Worm (Caenorhabditis elegans) whole organism, young adult: Measurements from ENCODE around the gene C05E11.3.

Experiments
- F10E7.11 ChIP-seq: sonication (generic microtip); optimal IDR thresholded peaks from 2 replicates; lab custom pipeline; 2017; ENCODE audit warnings: mild to moderate bottlenecking, missing genetic modification characterization, moderate library complexity, missing compliant biosample characterization
- F23B12.7 ChIP-seq: sonication (generic microtip); optimal IDR thresholded peaks from 2 replicates; lab custom pipeline; 2017; ENCODE audit warnings: missing genetic modification characterization, mild to moderate bottlenecking, missing compliant biosample characterization, antibody characterized with exemption, moderate library complexity; ENCODE audit not compliant: insufficient read depth
- F52B5.7 ChIP-seq: sonication (generic microtip); optimal IDR thresholded peaks from 2 replicates; lab custom pipeline; 2016; ENCODE audit warnings: mild to moderate bottlenecking, missing genetic modification characterization, missing compliant biosample characterization
- F57C9.4 ChIP-seq: sonication (generic microtip); optimal IDR thresholded peaks from 2 replicates; lab custom pipeline; 2017; ENCODE audit warnings: mild to moderate bottlenecking, missing genetic modification characterization, missing compliant biosample characterization
- K12H6.12 ChIP-seq: fragments of 200-800 bp; sonication (Bioruptor generic); optimal IDR thresholded peaks from 2 replicates; lab custom pipeline; 2018; ENCODE audit warnings: mild to moderate bottlenecking, missing genetic modification characterization, missing compliant biosample characterization
- T26A5.8 ChIP-seq: sonication (generic microtip); optimal IDR thresholded peaks from 2 replicates; lab custom pipeline; 2016; ENCODE audit warnings: missing genetic modification characterization, missing compliant biosample characterization
- Y53G8AR.9 ChIP-seq: fragments of 200-800 bp; sonication (Bioruptor generic); conservative IDR thresholded peaks from 2 replicates; pipeline ENCODE4 v1.3.6; 2022; ENCODE audit warnings: missing genetic modification reagents, missing genetic modification characterization, missing compliant biosample characterization
- Y79H2A.3 ChIP-seq: fragments of 200-800 bp; sonication (Bioruptor generic); conservative IDR thresholded peaks from 2 replicates; pipeline ENCODE4 v1.3.6; 2022; ENCODE audit warnings: missing genetic modification reagents, missing genetic modification characterization, missing compliant biosample characterization
- Y95B8A.8 ChIP-seq: fragments of 200-800 bp; sonication (Bioruptor generic); IDR thresholded peaks from 2 replicates; pipeline ENCODE4 v1.3.6; 2022; ENCODE audit warnings: missing genetic modification reagents, missing genetic modification characterization, missing compliant biosample characterization
- attf-3 ChIP-seq: fragments of 200-800 bp; sonication (Bioruptor generic); conservative IDR thresholded peaks from 2 replicates; pipeline ENCODE4 v1.3.6; 2022; ENCODE audit warnings: missing genetic modification reagents, missing genetic modification characterization, missing compliant biosample characterization
- attf-5 ChIP-seq: fragments of 200-800 bp; sonication (Bioruptor generic); optimal IDR thresholded peaks from 2 replicates; lab custom pipeline; 2018; ENCODE audit warnings: mild to moderate bottlenecking, missing genetic modification characterization, missing compliant biosample characterization
- attf-6 ChIP-seq: fragments of 200-800 bp; sonication (Bioruptor generic); IDR thresholded peaks from 2 replicates; pipeline ENCODE4 v1.3.6; 2022; ENCODE audit warnings: missing genetic modification reagents, missing genetic modification characterization, missing compliant biosample characterization
- chd-7 ChIP-seq: sonication (generic microtip); optimal IDR thresholded peaks from 2 replicates; lab custom pipeline; 2016; ENCODE audit warnings: mild to moderate bottlenecking, missing genetic modification characterization, moderate library complexity, missing compliant biosample characterization
- egrh-3 ChIP-seq: fragments of 200-800 bp; sonication (Bioruptor generic); IDR thresholded peaks from 2 replicates; pipeline ENCODE4 v1.3.6; 2022; ENCODE audit warnings: missing genetic modification reagents, missing genetic modification characterization, missing compliant biosample characterization
- ekl-4 ChIP-seq: fragments of 200-800 bp; sonication (Bioruptor generic); IDR thresholded peaks from 2 replicates; pipeline ENCODE4 v1.3.6; 2022; ENCODE audit warnings: missing genetic modification reagents, missing genetic modification characterization, missing compliant biosample characterization
- ets-4 ChIP-seq: fragments of 200-800 bp; sonication (Bioruptor generic); optimal IDR thresholded peaks from 2 replicates; lab custom pipeline; 2018; ENCODE audit warnings: mild to moderate bottlenecking, missing genetic modification characterization, missing compliant biosample characterization
- him-1 ChIP-seq: sonication (generic microtip); optimal IDR thresholded peaks from 2 replicates; lab custom pipeline; 2016; ENCODE audit warnings: missing genotype, missing genetic modification reagents, missing genetic modification characterization, missing compliant biosample characterization
- lag-1 ChIP-seq: fragments of 200-800 bp; sonication (Bioruptor generic); IDR thresholded peaks from 2 replicates; pipeline ENCODE4 v1.3.6; 2022; ENCODE audit warnings: missing genetic modification reagents, missing genetic modification characterization, missing compliant biosample characterization
- let-607 ChIP-seq, 2 experiments: fragments of 200-800 bp in 1 of 2; sonication (Bioruptor generic) in 1 of 2; sonication (generic microtip) in 1 of 2; optimal IDR thresholded peaks; 2 replicates each; lab custom pipeline; 2016 to 2018; ENCODE audit warnings: mild to moderate bottlenecking in 2 of 2, missing compliant biosample characterization in 2 of 2, missing genetic modification characterization in 2 of 2, moderate library complexity in 2 of 2, missing genotype in 1 of 2
- lin-26 ChIP-seq: fragments of 200-800 bp; sonication (Bioruptor generic); IDR thresholded peaks from 2 replicates; pipeline ENCODE4 v1.3.6; 2022; ENCODE audit warnings: missing genetic modification reagents, missing genetic modification characterization, missing compliant biosample characterization
- lin-40 ChIP-seq: sonication (generic microtip); optimal IDR thresholded peaks from 2 replicates; lab custom pipeline; 2016; ENCODE audit warnings: missing genetic modification characterization, mild to moderate bottlenecking, missing compliant biosample characterization, missing genotype, missing genetic modification reagents
- lsy-27 ChIP-seq: sonication (generic microtip); optimal IDR thresholded peaks from 2 replicates; lab custom pipeline; 2017; ENCODE audit warnings: missing genetic modification characterization, mild to moderate bottlenecking, missing compliant biosample characterization, antibody characterized with exemption, missing genotype, borderline replicate concordance; ENCODE audit not compliant: insufficient read depth
- madf-8 ChIP-seq: fragments of 200-800 bp; sonication (Bioruptor generic); conservative IDR thresholded peaks from 2 replicates; pipeline ENCODE4 v1.3.6; 2022; ENCODE audit warnings: missing genetic modification reagents, missing genetic modification characterization, missing compliant biosample characterization
- mes-4 ChIP-seq: sonication (generic microtip); optimal IDR thresholded peaks from 2 replicates; lab custom pipeline; 2016; ENCODE audit warnings: missing genotype, missing genetic modification characterization, missing compliant biosample characterization
- nfyb-1 ChIP-seq: fragments of 200-800 bp; sonication (Bioruptor generic); IDR thresholded peaks from 2 replicates; pipeline ENCODE4 v1.3.6; 2022; ENCODE audit warnings: missing genetic modification reagents, missing genetic modification characterization, missing compliant biosample characterization
- nhr-179 ChIP-seq: sonication (generic microtip); optimal IDR thresholded peaks from 2 replicates; lab custom pipeline; 2016; ENCODE audit warnings: mild to moderate bottlenecking, missing genetic modification characterization, missing compliant biosample characterization
- nhr-27 ChIP-seq: fragments of 200-800 bp; sonication (Bioruptor generic); optimal IDR thresholded peaks from 2 replicates; lab custom pipeline; 2018; ENCODE audit warnings: mild to moderate bottlenecking, missing genetic modification characterization, moderate library complexity, missing compliant biosample characterization
- nhr-90 ChIP-seq: sonication (generic microtip); optimal IDR thresholded peaks from 2 replicates; lab custom pipeline; 2016; ENCODE audit warnings: missing genotype, mild to moderate bottlenecking, missing genetic modification characterization, missing compliant biosample characterization
- pbrm-1 ChIP-seq: fragments of 200-800 bp; sonication (Bioruptor generic); IDR thresholded peaks from 2 replicates; pipeline ENCODE4 v1.3.6; 2022; ENCODE audit warnings: missing genetic modification reagents, missing genetic modification characterization, missing compliant biosample characterization
- pha-4 ChIP-seq: fragments of 150-350 bp; sonication (generic microtip); optimal IDR thresholded peaks from 2 replicates; lab custom pipeline; 2014; ENCODE audit warnings: missing biosample characterization, missing genetic modification reagents, missing genetic modification characterization
- sdz-38 ChIP-seq: sonication (generic microtip); optimal IDR thresholded peaks from 2 replicates; lab custom pipeline; 2016; ENCODE audit warnings: missing genotype, missing genetic modification characterization, missing compliant biosample characterization
- sea-2 ChIP-seq: fragments of 200-800 bp; sonication (Bioruptor generic); IDR thresholded peaks from 2 replicates; pipeline ENCODE4 v1.3.6; 2022; ENCODE audit warnings: missing genetic modification characterization, missing compliant biosample characterization
- snpc-1.1 ChIP-seq: sonication (generic microtip); optimal IDR thresholded peaks from 2 replicates; lab custom pipeline; 2017; ENCODE audit warnings: missing genetic modification characterization, mild to moderate bottlenecking, missing compliant biosample characterization, antibody characterized with exemption, moderate library complexity, missing genotype, missing genetic modification reagents; ENCODE audit not compliant: insufficient read depth
- unc-130 ChIP-seq: sonication (generic microtip); optimal IDR thresholded peaks from 2 replicates; lab custom pipeline; 2016; ENCODE audit warnings: missing genetic modification reagents, missing genetic modification characterization, missing compliant biosample characterization
- unc-62 ChIP-seq: fragments of 150-350 bp; optimal IDR thresholded peaks from 2 replicates; lab custom pipeline; 2014; ENCODE audit warnings: missing biosample characterization, missing genetic modification reagents, missing genetic modification characterization
- zfh-2 ChIP-seq: fragments of 200-800 bp; sonication (Bioruptor generic); conservative IDR thresholded peaks from 2 replicates; pipeline ENCODE4 v1.3.6; 2022; ENCODE audit warnings: missing genetic modification reagents, missing genetic modification characterization, missing compliant biosample characterization
- ztf-28 ChIP-seq: fragments of 200-800 bp; sonication (Bioruptor generic); IDR thresholded peaks from 2 replicates; pipeline ENCODE4 v1.3.6; 2022; ENCODE audit warnings: missing genetic modification reagents, missing genetic modification characterization, missing compliant biosample characterization

Gene C05E11.3

DNA sequence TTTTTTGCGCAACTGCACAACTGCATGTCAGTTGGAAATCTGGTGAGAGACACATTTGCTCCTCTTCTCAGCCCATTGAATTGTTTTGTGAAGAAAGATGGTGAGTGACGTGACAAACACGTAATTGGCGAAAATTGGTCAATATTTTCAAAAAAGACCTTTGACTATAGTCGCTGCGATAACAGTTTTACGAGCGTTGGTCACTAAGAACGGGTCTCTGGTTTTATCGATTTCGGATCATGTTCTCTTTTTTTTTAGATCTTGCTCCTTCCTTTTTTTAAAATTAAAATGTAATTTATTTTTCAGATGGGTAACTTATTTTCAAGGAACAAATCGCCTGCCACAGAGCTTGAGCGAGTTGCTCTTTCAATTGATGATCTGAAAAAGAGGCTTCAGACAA is 10.4 kb downstream of the C05E11.3 start, which contains the start of gene lnp-1:
Gene lnp-1, plus strand, starts transcription at position 301 of the 400 bp plus-strand sequence.
- TF ChIP-seq Y95B8A.8 (GFP tag; lab: Robert Waterston, UW) (no peak), chd-7 (tag; lab: Kevin White, UChicago) (no peak), T26A5.8 (tag; lab: Kevin White, UChicago) (no peak), mes-4 (tag; lab: Kevin White, UChicago) (no peak), let-607 (tag; optimal IDR thresholded peaks at IDR 0.05; lab: Kevin White, UChicago) (no peak), unc-62 (GFP tag; lab: Kevin White, UChicago) (no peak), K12H6.12 (tag; lab: Kevin White, UChicago) (no peak), nhr-27 (no peak), him-1 (tag; lab: Kevin White, UChicago) (no peak), Y53G8AR.9 (GFP tag; lab: Robert Waterston, UW) (no peak), ekl-4 (GFP tag; lab: Robert Waterston, UW) (no peak), attf-6 (GFP tag; lab: Robert Waterston, UW) (no peak), sea-2 (GFP tag; lab: Robert Waterston, UW) (no peak), nhr-179 (tag; lab: Kevin White, UChicago) (no peak), lin-40 (tag; lab: Kevin White, UChicago) (no peak)

DNA sequence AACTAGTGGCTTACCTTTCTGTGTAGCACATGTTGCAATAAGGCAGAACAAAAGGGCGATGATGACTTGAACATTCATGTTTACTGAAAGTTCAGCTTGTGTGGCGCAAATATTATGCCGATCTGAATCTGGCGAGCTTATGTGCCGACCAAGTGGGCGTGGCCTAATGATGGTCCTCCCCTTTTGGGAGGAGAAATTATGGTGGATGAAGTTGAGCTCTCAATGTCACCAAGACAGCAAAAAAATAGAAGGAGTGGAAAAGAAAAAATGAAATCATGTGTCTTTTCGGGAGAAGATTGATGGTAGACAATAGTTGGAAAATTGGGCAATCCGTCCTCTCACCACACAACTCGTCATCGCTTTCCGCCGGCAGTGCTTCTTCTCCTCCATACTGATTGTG is 14.2 kb downstream of the C05E11.3 start, which contains the start of gene flp-12:
Gene flp-12, minus strand, starts transcription at position 101 of the 400 bp plus-strand sequence.
- TF ChIP-seq zfh-2, result 0 out of 2 replicates have a peak, but pooled peaks have one; percentile 6
- TF ChIP-seq snpc-1.1, result no peak
- TF ChIP-seq, all 124 proteins: peak for 1

DNA sequence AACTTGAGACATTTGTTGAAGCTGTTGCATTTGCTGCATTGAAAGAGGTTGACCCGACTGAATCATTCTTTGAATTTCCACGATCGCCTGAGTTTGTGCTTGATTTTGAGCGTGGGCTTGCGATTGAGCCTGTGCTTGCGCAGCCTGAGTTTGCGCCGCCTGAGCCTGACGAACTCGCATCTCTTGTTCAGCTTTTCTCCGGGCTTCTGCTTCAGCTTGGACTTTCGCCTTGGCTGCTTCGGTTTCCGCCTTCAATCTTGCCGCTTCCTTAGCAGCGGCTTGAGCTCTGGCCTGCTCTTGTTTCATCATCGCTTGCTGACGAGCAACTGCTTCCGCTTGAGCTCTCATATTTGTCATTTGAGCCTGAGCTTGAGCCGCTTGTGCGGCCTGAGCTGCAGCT is 19.4 kb downstream of the C05E11.3 start:
- no peak for TF ChIP-seq F10E7.11
- TF ChIP-seq zfh-2, result peak; percentile 64
- peak; percentile 65; the same call in 1 of the 2 replicates for TF ChIP-seq egrh-3 (GFP tag; lab: Robert Waterston, UW)
- TF ChIP-seq, all 124 proteins: peak for 2

DNA sequence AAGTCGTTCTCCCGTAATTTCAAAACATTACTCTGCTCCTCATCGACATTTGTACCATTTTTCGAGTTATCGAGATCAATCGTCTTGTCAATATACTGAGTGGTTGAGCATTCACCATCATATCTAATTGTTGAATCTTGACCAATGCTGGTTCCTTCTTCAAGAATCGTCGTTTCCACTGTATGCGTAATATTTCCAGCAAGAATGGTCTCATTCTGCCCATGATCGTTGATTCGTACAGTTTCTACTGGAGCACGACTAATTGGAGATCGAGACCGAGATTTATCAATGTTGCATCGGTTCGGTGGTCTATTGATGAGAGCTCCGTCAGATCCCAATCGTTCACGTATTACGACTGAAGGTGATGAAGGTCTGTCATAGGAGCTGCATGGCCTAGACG is 21.5 kb downstream of the C05E11.3 start:
- TF ChIP-seq chd-7 (tag; lab: Kevin White, UChicago) (no peak), lag-1 (GFP tag; lab: Robert Waterston, UW) (no peak), ztf-28 (GFP tag; lab: Robert Waterston, UW) (no peak), egrh-3 (GFP tag; lab: Robert Waterston, UW) (no peak), F52B5.7 (tag; lab: Kevin White, UChicago) (no peak)
- TF ChIP-seq, all 124 proteins: peak for 0

DNA sequence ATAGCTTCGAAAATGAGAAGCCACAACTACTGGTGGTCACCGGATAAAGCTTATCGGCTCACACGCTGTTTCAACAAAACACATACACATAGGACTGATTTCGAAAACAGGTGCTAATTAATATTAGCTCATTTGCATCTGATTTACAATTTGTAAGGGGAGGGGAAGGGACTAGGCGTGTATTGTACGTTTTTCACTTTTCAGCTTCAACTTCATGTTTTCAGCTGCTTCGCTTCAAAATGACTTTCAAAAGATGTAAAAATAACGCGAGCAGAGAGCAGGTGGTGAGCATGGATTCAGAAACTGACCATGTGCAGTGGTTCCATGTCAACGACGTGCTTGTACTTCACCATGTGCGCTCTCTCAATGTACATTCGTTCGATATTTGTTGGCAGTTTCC is 22.9 kb downstream of the C05E11.3 start:
- TF ChIP-seq Y79H2A.3 (GFP tag; lab: Robert Waterston, UW), result no peak
- no peak for TF ChIP-seq unc-130 (GFP tag; lab: Kevin White, UChicago)
- no peak for TF ChIP-seq sdz-38 (tag; lab: Kevin White, UChicago)
- TF ChIP-seq F57C9.4 (tag; lab: Kevin White, UChicago), result no peak
- no peak for TF ChIP-seq ets-4 (GFP tag; lab: Kevin White, UChicago)
- no peak for TF ChIP-seq attf-3 (GFP tag; lab: Robert Waterston, UW)
- TF ChIP-seq madf-8 (GFP tag; lab: Robert Waterston, UW), result no peak
- no peak for TF ChIP-seq F23B12.7
- TF ChIP-seq nhr-179 (tag; lab: Kevin White, UChicago), result no peak
- no peak for TF ChIP-seq pha-4
- TF ChIP-seq nfyb-1, result no peak
- TF ChIP-seq lin-26, result no peak
- TF ChIP-seq let-607 (tag; optimal IDR thresholded peaks at IDR 0.05; lab: Kevin White, UChicago), result no peak
- no peak for TF ChIP-seq lsy-27 (tag; lab: Kevin White, UChicago)
- TF ChIP-seq attf-5 (GFP tag; lab: Kevin White, UChicago), result no peak
- TF ChIP-seq pbrm-1, result no peak
- TF ChIP-seq nhr-90 (tag; lab: Kevin White, UChicago), result no peak
- TF ChIP-seq, all 124 proteins: peak for 0
